Worm (Caenorhabditis elegans) whole organism, L3 larva: ENCODE measurements around the gene B0348.10.

Experiments
- ama-1 ChIP-seq: fragments of 150-350 bp; optimal IDR thresholded peaks from 2 replicates; lab custom pipeline; 2018
- ceh-16 ChIP-seq: sonication (generic microtip); optimal IDR thresholded peaks from 2 replicates; lab custom pipeline; 2017; ENCODE audit warnings: missing biosample characterization, missing genetic modification characterization
- ceh-28 ChIP-seq: fragments of 150-350 bp; optimal IDR thresholded peaks from 2 replicates; lab custom pipeline; 2014; ENCODE audit warnings: missing biosample characterization, missing genetic modification reagents, missing genetic modification characterization
- ceh-82 ChIP-seq: fragments of 150-350 bp; optimal IDR thresholded peaks from 2 replicates; lab custom pipeline; 2014; ENCODE audit warnings: missing biosample characterization, missing genetic modification characterization
- lsy-12 ChIP-seq: sonication (generic microtip); optimal IDR thresholded peaks from 2 replicates; lab custom pipeline; 2016; ENCODE audit warnings: mild to moderate bottlenecking, missing genetic modification characterization, missing compliant biosample characterization
- nhr-28 ChIP-seq: fragments of 150-350 bp; optimal IDR thresholded peaks from 2 replicates; lab custom pipeline; 2014; ENCODE audit warnings: missing biosample characterization, missing genetic modification characterization
- nhr-67 ChIP-seq: fragments of 150-350 bp; optimal IDR thresholded peaks from 2 replicates; lab custom pipeline; 2014; ENCODE audit warnings: missing biosample characterization, missing genetic modification characterization
- pha-4 ChIP-seq: fragments of 150-350 bp; optimal IDR thresholded peaks from 2 replicates; lab custom pipeline; 2014; ENCODE audit warnings: missing biosample characterization, missing genetic modification reagents, missing genetic modification characterization
- snpc-4 ChIP-seq: fragments of 150-350 bp; optimal IDR thresholded peaks from 2 replicates; lab custom pipeline; 2014; ENCODE audit warnings: missing biosample characterization, missing genetic modification characterization
- unc-62 ChIP-seq: fragments of 150-350 bp; sonication (generic microtip); optimal IDR thresholded peaks from 4 replicates; lab custom pipeline; 2014; ENCODE audit warnings: missing biosample characterization, missing genetic modification reagents, missing genetic modification characterization
- ztf-4 ChIP-seq: fragments of 150-350 bp; optimal IDR thresholded peaks from 2 replicates; lab custom pipeline; 2014; ENCODE audit warnings: missing biosample characterization, missing genetic modification characterization

ce11 chrV:44026-44425 lies 35.5 kb upstream of the B0348.10 start:
- no peak for TF ChIP-seq snpc-4 (tag; lab: Kevin White, UChicago)
- TF ChIP-seq ztf-4 (tag; lab: Kevin White, UChicago) = no peak
- TF ChIP-seq ama-1 (lab: Kevin White, UChicago) = no peak
- TF ChIP-seq nhr-28 (tag; lab: Kevin White, UChicago) = no peak
- no peak for TF ChIP-seq unc-62
- TF ChIP-seq pha-4 (tag; lab: Kevin White, UChicago) = no peak
- TF ChIP-seq ceh-16 (tag; lab: Kevin White, UChicago) = no peak
- no peak for TF ChIP-seq nhr-67 (tag; lab: Kevin White, UChicago)
- TF ChIP-seq ceh-82 = no peak
- no peak for TF ChIP-seq lsy-12 (tag; lab: Kevin White, UChicago)
- no peak for TF ChIP-seq ceh-28
